Worm (Caenorhabditis elegans) whole organism, mixed stage, embryonic: ENCODE data around the gene dcaf-1.
"Not testable (repeated sequence)": the region's sequence is repeated elsewhere in the genome, so short reads cannot be mapped to it uniquely, and the experiment has no call there.

Experiments
- mep-1 ChIP-seq: fragments of 150-350 bp; optimal IDR thresholded peaks from 2 replicates; lab custom pipeline; 2017; ENCODE audit warnings: missing biosample characterization, missing genetic modification reagents, missing genetic modification characterization, inconsistent platforms
- unc-62 ChIP-seq: fragments of 150-350 bp; optimal IDR thresholded peaks from 2 replicates; lab custom pipeline; 2014; ENCODE audit warnings: missing biosample characterization, missing genetic modification reagents, missing genetic modification characterization
- zip-8 ChIP-seq: fragments of 150-350 bp; optimal IDR thresholded peaks from 2 replicates; lab custom pipeline; 2014; ENCODE audit warnings: missing biosample characterization, missing genetic modification characterization

DNA sequence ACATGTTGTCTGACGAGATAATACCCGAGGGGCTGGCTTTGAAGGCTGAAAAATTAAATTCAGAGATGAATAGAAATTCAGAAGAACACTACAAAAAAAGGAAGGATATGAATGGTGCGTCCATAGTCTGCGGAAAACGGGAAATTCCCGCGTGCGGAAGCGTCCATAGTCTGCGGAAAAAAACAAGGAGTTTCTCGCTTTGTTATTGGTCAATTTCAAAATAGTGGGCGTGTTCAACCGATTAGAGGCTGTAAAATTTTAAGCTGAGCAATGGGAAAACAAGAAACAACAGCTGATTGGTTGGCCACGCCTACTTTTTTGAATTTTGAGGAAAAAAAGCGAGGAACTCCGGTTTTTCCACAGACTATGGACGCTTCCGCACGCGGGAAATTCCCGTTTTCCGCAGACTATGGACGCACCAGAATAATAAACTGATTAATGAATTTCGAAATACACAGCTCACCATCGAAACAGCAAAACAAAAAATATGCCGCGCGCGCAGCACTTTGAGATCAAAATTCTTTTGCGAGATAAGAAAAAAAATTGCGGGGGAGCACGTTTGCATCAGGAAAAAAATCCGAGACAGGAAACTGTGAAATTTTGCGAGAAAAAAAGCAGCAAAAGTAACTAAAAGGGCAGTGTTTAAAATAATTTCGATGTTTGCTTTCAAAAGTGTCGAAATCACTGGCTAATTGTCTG lies 34.5 kb upstream of the dcaf-1 start, which contains the start of gene gln-6:
- not testable (repeated sequence) for TF ChIP-seq zip-8; unc-62; mep-1 (tag; lab: Kevin White, UChicago)
